Worm (Caenorhabditis elegans): ENCODE results near the gene M03E7.2.
A peak's percentile ranks its signal among the peaks of the same experiment; 100 is the strongest.

Gene M03E7.2

ce11 chrV:5591887-5592286 is 25.5 kb upstream of the M03E7.2 start (continued):
- TF ChIP-seq snpc-1.1 (tag; optimal IDR thresholded peaks at IDR 0.05; ENCODE audit: insufficient read depth): peak; percentile 68
- no peak for TF ChIP-seq ztf-6 (GFP tag; IDR thresholded peaks at IDR 0.05)
- peak; percentile 67 for TF ChIP-seq B0261.1 (tag; optimal IDR thresholded peaks at IDR 0.05)
- peak in 1 of 2 experiments; percentile 24 for TF ChIP-seq let-607 (tag; optimal IDR thresholded peaks at IDR 0.05)
- TF ChIP-seq F23B12.7 (tag; optimal IDR thresholded peaks at IDR 0.05; ENCODE audit: insufficient read depth): no peak
- TF ChIP-seq him-1 (tag; optimal IDR thresholded peaks at IDR 0.05): peak; percentile 52
- peak; percentile 69 for TF ChIP-seq fkh-3 (tag; optimal IDR thresholded peaks at IDR 0.05)
- TF ChIP-seq F37B4.10 (GFP tag; IDR thresholded peaks at IDR 0.05): no peak
- peak; percentile 46 for TF ChIP-seq attf-5 (GFP tag; optimal IDR thresholded peaks at IDR 0.05)
- TF ChIP-seq pbrm-1 (GFP tag; IDR thresholded peaks at IDR 0.05): peak; percentile 68
- peak; percentile 48; the same call in 1 of the 2 replicates for TF ChIP-seq nfyb-1 (GFP tag; IDR thresholded peaks at IDR 0.05)
- TF ChIP-seq hlh-26 (GFP tag; conservative IDR thresholded peaks at IDR 0.05): no peak
- TF ChIP-seq dpff-1 (tag; optimal IDR thresholded peaks at IDR 0.05): peak; percentile 28
- TF ChIP-seq Y79H2A.3 (GFP tag; conservative IDR thresholded peaks at IDR 0.05): no peak
- peak; percentile 41 for TF ChIP-seq mes-4 (tag; optimal IDR thresholded peaks at IDR 0.05)
- 0 out of 2 replicates have a peak, but pooled peaks have one; percentile 55 for TF ChIP-seq ztf-28 (GFP tag; IDR thresholded peaks at IDR 0.05)
- TF ChIP-seq ceh-58 (GFP tag; IDR thresholded peaks at IDR 0.05): no peak
- TF ChIP-seq C17E4.6 (GFP tag; IDR thresholded peaks at IDR 0.05): peak; percentile 71
- peak; percentile 16 for TF ChIP-seq ceh-79 (tag; optimal IDR thresholded peaks at IDR 0.05)
- peak; percentile 59 for TF ChIP-seq ztf-18 (tag; optimal IDR thresholded peaks at IDR 0.05)
- TF ChIP-seq madf-3 (GFP tag; IDR thresholded peaks at IDR 0.05): peak; percentile 83
- TF ChIP-seq attf-6 (GFP tag; IDR thresholded peaks at IDR 0.05): peak; percentile 76; the same call in 1 of the 2 replicates
- no peak for TF ChIP-seq mel-28 (tag; optimal IDR thresholded peaks at IDR 0.05; ENCODE audit: borderline replicate concordance)
- TF ChIP-seq ekl-4 (GFP tag; IDR thresholded peaks at IDR 0.05): no peak
- TF ChIP-seq aptf-2 (GFP tag; conservative IDR thresholded peaks at IDR 0.05): 0 out of 2 replicates have a peak, but pooled peaks have one; percentile 10
- TF ChIP-seq madf-6 (GFP tag; IDR thresholded peaks at IDR 0.05): peak; percentile 77
- peak; percentile 97 for TF ChIP-seq lin-26 (GFP tag; IDR thresholded peaks at IDR 0.05)
- peak; percentile 95 for TF ChIP-seq B0336.3 (GFP tag; IDR thresholded peaks at IDR 0.05)
- peak; percentile 71 for TF ChIP-seq F52B5.7 (tag; optimal IDR thresholded peaks at IDR 0.05)
- TF ChIP-seq snpc-4 (GFP tag; optimal IDR thresholded peaks at IDR 0.05): no peak
- peak in 2 of 4 experiments; percentile 13 to 34 for TF ChIP-seq snpc-4 (tag; optimal IDR thresholded peaks at IDR 0.05)
- no peak for TF ChIP-seq tbx-9 (tag; optimal IDR thresholded peaks at IDR 0.05; ENCODE audit: borderline replicate concordance)
- peak; percentile 72 for TF ChIP-seq atf-7 (tag; optimal IDR thresholded peaks at IDR 0.05)
- no peak for TF ChIP-seq C06A6.2 (GFP tag; conservative IDR thresholded peaks at IDR 0.05)
- TF ChIP-seq F39B2.1 (GFP tag; IDR thresholded peaks at IDR 0.05): peak; percentile 80
- peak; percentile 29; the same call in 1 of the 2 replicates for TF ChIP-seq ceh-91 (GFP tag; IDR thresholded peaks at IDR 0.05)
- TF ChIP-seq B0035.1 (tag; optimal IDR thresholded peaks at IDR 0.05): no peak
- TF ChIP-seq mxl-1 (tag; optimal IDR thresholded peaks at IDR 0.05): peak; percentile 75
- no peak for TF ChIP-seq sea-2 (GFP tag; IDR thresholded peaks at IDR 0.05)
- TF ChIP-seq sdz-38 (tag; optimal IDR thresholded peaks at IDR 0.05): no peak
- TF ChIP-seq egl-18 (GFP tag; IDR thresholded peaks at IDR 0.05): no peak
- no peak for TF ChIP-seq F55B11.4 (tag; optimal IDR thresholded peaks at IDR 0.05; ENCODE audit: borderline replicate concordance, insufficient read depth)
- peak; percentile 89 for TF ChIP-seq F10E7.11 (tag; optimal IDR thresholded peaks at IDR 0.05)
- TF ChIP-seq ztf-22 (GFP tag; optimal IDR thresholded peaks at IDR 0.05): no peak
- TF ChIP-seq tbp1 (GFP tag; optimal IDR thresholded peaks at IDR 0.05): peak; percentile 88
- no peak for TF ChIP-seq nhr-179 (tag; optimal IDR thresholded peaks at IDR 0.05)
- TF ChIP-seq lin-40 (tag; optimal IDR thresholded peaks at IDR 0.05): no peak
- TF ChIP-seq ccch-3 (GFP tag; optimal IDR thresholded peaks at IDR 0.05): no peak
- no peak for TF ChIP-seq nfya-2 (GFP tag; IDR thresholded peaks at IDR 0.05)

Data from whole organism, young adult.